Worm (Caenorhabditis elegans): ENCODE data around the gene flp-27.

- TF ChIP-seq snpc-4 (tag; optimal IDR thresholded peaks at IDR 0.05) (no peak), unc-62 (GFP tag; optimal IDR thresholded peaks at IDR 0.05) (no peak), nhr-76 (tag; optimal IDR thresholded peaks at IDR 0.05) (no peak), pha-4 (tag; optimal IDR thresholded peaks at IDR 0.05) (no peak), drap-1 (GFP tag; optimal IDR thresholded peaks at IDR 0.05) (no peak), elt-3 (tag; optimal IDR thresholded peaks at IDR 0.05) (no peak), nhr-12 (tag; optimal IDR thresholded peaks at IDR 0.05) (no peak), elt-1 (tag; optimal IDR thresholded peaks at IDR 0.05; ENCODE audit: borderline replicate concordance, insufficient read depth) (no peak), nhr-2 (tag; optimal IDR thresholded peaks at IDR 0.05) (no peak), bed-3 (GFP tag; optimal IDR thresholded peaks at IDR 0.05) (no peak), nhr-28 (tag; optimal IDR thresholded peaks at IDR 0.05) (no peak), unc-39 (tag; optimal IDR thresholded peaks at IDR 0.05) (no peak), ceh-43 (GFP tag; optimal IDR thresholded peaks at IDR 0.05) (no peak)
Measured at ce11 chrII:5669580-5669979, 11.2 kb upstream of the flp-27 start, which contains the start of gene C25H3.17.
